Worm (Caenorhabditis elegans) whole organism, mixed stage, embryonic: ENCODE results near the gene copb-1.

Source experiments
- M03D4.4 ChIP-seq: sonication (generic microtip); optimal IDR thresholded peaks from 2 replicates; lab custom pipeline; 2017; ENCODE audit warnings: mild to moderate bottlenecking, missing genetic modification characterization, missing compliant biosample characterization
- bed-3 ChIP-seq: fragments of 200-800 bp; sonication (Bioruptor generic); optimal IDR thresholded peaks from 3 replicates; lab custom pipeline; 2018; ENCODE audit warnings: mild to moderate bottlenecking, missing genetic modification characterization, moderate library complexity, missing compliant biosample characterization
- blmp-1 ChIP-seq: fragments of 150-350 bp; optimal IDR thresholded peaks from 2 replicates; lab custom pipeline; 2014; ENCODE audit warnings: missing biosample characterization, missing genetic modification characterization
- ceh-39 ChIP-seq: fragments of 150-350 bp; optimal IDR thresholded peaks from 2 replicates; lab custom pipeline; 2014; ENCODE audit warnings: missing biosample characterization, missing genetic modification characterization
- ceh-43 ChIP-seq: fragments of 200-800 bp; sonication (Bioruptor generic); optimal IDR thresholded peaks from 2 replicates; lab custom pipeline; 2018; ENCODE audit warnings: mild to moderate bottlenecking, missing genetic modification characterization, moderate library complexity, missing compliant biosample characterization
- ceh-83 ChIP-seq: fragments of 200-800 bp; sonication (Bioruptor generic); optimal IDR thresholded peaks from 2 replicates; lab custom pipeline; 2018; ENCODE audit warnings: mild to moderate bottlenecking, missing genetic modification characterization, missing compliant biosample characterization
- ces-1 ChIP-seq: fragments of 150-350 bp; optimal IDR thresholded peaks from 2 replicates; lab custom pipeline; 2014; ENCODE audit warnings: missing biosample characterization, missing genetic modification reagents, missing genetic modification characterization
- cnd-1 ChIP-seq: fragments of 200-800 bp; sonication (Bioruptor generic); optimal IDR thresholded peaks from 2 replicates; lab custom pipeline; 2018; ENCODE audit warnings: mild to moderate bottlenecking, missing genetic modification characterization, missing compliant biosample characterization
- drap-1 ChIP-seq: fragments of 200-800 bp; sonication (Bioruptor generic); optimal IDR thresholded peaks from 3 replicates; lab custom pipeline; 2018; ENCODE audit warnings: mild to moderate bottlenecking, missing genetic modification characterization, missing compliant biosample characterization
- elt-1 ChIP-seq: sonication (generic microtip); optimal IDR thresholded peaks from 2 replicates; lab custom pipeline; 2017; ENCODE audit warnings: missing genetic modification characterization, mild to moderate bottlenecking, missing compliant biosample characterization, antibody characterized with exemption, moderate library complexity, borderline replicate concordance; ENCODE audit not compliant: insufficient read depth
- flh-1 ChIP-seq: fragments of 200-800 bp; sonication (Bioruptor generic); optimal IDR thresholded peaks from 2 replicates; lab custom pipeline; 2018; ENCODE audit warnings: mild to moderate bottlenecking, missing genetic modification characterization, moderate library complexity, missing compliant biosample characterization
- ham-2 ChIP-seq: fragments of 200-800 bp; sonication (Bioruptor generic); optimal IDR thresholded peaks from 2 replicates; lab custom pipeline; 2018; ENCODE audit warnings: mild to moderate bottlenecking, missing genetic modification characterization, missing compliant biosample characterization
- hlh-1 ChIP-seq: fragments of 150-350 bp; optimal IDR thresholded peaks from 2 replicates; lab custom pipeline; 2014; ENCODE audit warnings: missing biosample characterization, missing genetic modification reagents, missing genetic modification characterization
- lin-13 ChIP-seq: fragments of 150-350 bp; optimal IDR thresholded peaks from 2 replicates; lab custom pipeline; 2014; ENCODE audit warnings: missing biosample characterization, missing genetic modification characterization
- lin-32 ChIP-seq: fragments of 200-800 bp; sonication (Bioruptor generic); optimal IDR thresholded peaks from 2 replicates; lab custom pipeline; 2018; ENCODE audit warnings: mild to moderate bottlenecking, missing genetic modification characterization, missing compliant biosample characterization
- lsy-2 ChIP-seq: fragments of 150-350 bp; optimal IDR thresholded peaks from 2 replicates; lab custom pipeline; 2014; ENCODE audit warnings: missing biosample characterization, missing genetic modification characterization
- mab-5 ChIP-seq: fragments of 150-350 bp; optimal IDR thresholded peaks from 2 replicates; lab custom pipeline; 2014; ENCODE audit warnings: missing biosample characterization, missing genetic modification characterization
- mep-1 ChIP-seq: fragments of 150-350 bp; optimal IDR thresholded peaks from 2 replicates; lab custom pipeline; 2017; ENCODE audit warnings: missing biosample characterization, missing genetic modification reagents, missing genetic modification characterization, inconsistent platforms
- mls-2 ChIP-seq: sonication (generic microtip); optimal IDR thresholded peaks from 2 replicates; lab custom pipeline; 2016; ENCODE audit warnings: mild to moderate bottlenecking, missing genetic modification characterization, moderate library complexity, missing compliant biosample characterization
- nhr-12 ChIP-seq: fragments of 150-350 bp; optimal IDR thresholded peaks from 2 replicates; lab custom pipeline; 2014; ENCODE audit warnings: missing biosample characterization, missing genetic modification characterization
- nhr-2 ChIP-seq: fragments of 150-350 bp; optimal IDR thresholded peaks from 2 replicates; lab custom pipeline; 2014; ENCODE audit warnings: missing biosample characterization, missing genetic modification characterization
- nhr-237 ChIP-seq: fragments of 150-350 bp; optimal IDR thresholded peaks from 2 replicates; lab custom pipeline; 2014; ENCODE audit warnings: missing biosample characterization, missing genetic modification characterization
- nhr-28 ChIP-seq: fragments of 150-350 bp; optimal IDR thresholded peaks from 2 replicates; lab custom pipeline; 2014; ENCODE audit warnings: missing biosample characterization, missing genetic modification characterization
- nhr-76 ChIP-seq: sonication (generic microtip); optimal IDR thresholded peaks from 2 replicates; lab custom pipeline; 2017; ENCODE audit warnings: missing biosample characterization, missing genetic modification characterization
- pha-4 ChIP-seq: fragments of 150-350 bp; optimal IDR thresholded peaks from 2 replicates; lab custom pipeline; 2018; ENCODE audit warnings: missing biosample characterization, missing genetic modification reagents, missing genetic modification characterization
- sem-2 ChIP-seq: fragments of 200-800 bp; sonication (Bioruptor generic); optimal IDR thresholded peaks from 2 replicates; lab custom pipeline; 2018; ENCODE audit warnings: mild to moderate bottlenecking, missing genetic modification characterization, missing compliant biosample characterization
- snpc-4 ChIP-seq: fragments of 150-350 bp; optimal IDR thresholded peaks from 2 replicates; lab custom pipeline; 2014; ENCODE audit warnings: missing biosample characterization, missing genetic modification characterization
- sptf-1 ChIP-seq: sonication (generic microtip); optimal IDR thresholded peaks from 2 replicates; lab custom pipeline; 2017; ENCODE audit warnings: mild to moderate bottlenecking, missing genetic modification characterization, moderate library complexity, missing compliant biosample characterization
- tbx-8 ChIP-seq: fragments of 200-800 bp; sonication (Bioruptor generic); optimal IDR thresholded peaks from 2 replicates; lab custom pipeline; 2018; ENCODE audit warnings: mild to moderate bottlenecking, missing genetic modification characterization, moderate library complexity, missing compliant biosample characterization
- unc-120 ChIP-seq: sonication (generic microtip); optimal IDR thresholded peaks from 2 replicates; lab custom pipeline; 2017; ENCODE audit warnings: missing genetic modification characterization, missing compliant biosample characterization; ENCODE audit not compliant: poor library complexity, severe bottlenecking
- unc-62 ChIP-seq: fragments of 150-350 bp; optimal IDR thresholded peaks from 2 replicates; lab custom pipeline; 2014; ENCODE audit warnings: missing biosample characterization, missing genetic modification reagents, missing genetic modification characterization
- zip-8 ChIP-seq: fragments of 150-350 bp; optimal IDR thresholded peaks from 2 replicates; lab custom pipeline; 2014; ENCODE audit warnings: missing biosample characterization, missing genetic modification characterization
- ztf-11 ChIP-seq: fragments of 150-350 bp; optimal IDR thresholded peaks from 2 replicates; lab custom pipeline; 2014; ENCODE audit warnings: missing biosample characterization, missing genetic modification characterization

The copb-1 gene

ce11 chrII:3068646-3069045 lies 9.9 kb upstream of the copb-1 start:
- TF ChIP-seq hlh-1 (tag; lab: Kevin White, UChicago) (no peak), unc-62 (no peak), sptf-1 (tag; lab: Kevin White, UChicago) (no peak), cnd-1 (no peak), nhr-28 (no peak), pha-4 (no peak), elt-1 (no peak), sem-2 (GFP tag; lab: Kevin White, UChicago) (no peak)

- TF ChIP-seq lin-13 (tag; lab: Kevin White, UChicago) (no peak), flh-1 (GFP tag; lab: Kevin White, UChicago) (no peak), unc-120 (no peak), ztf-11 (tag; lab: Kevin White, UChicago) (no peak), ham-2 (GFP tag; lab: Kevin White, UChicago) (no peak)
Observed at ce11 chrII:3070182-3070581, 8.4 kb upstream of the copb-1 start.

ce11 chrII:3071012-3071749 lies 7.4 kb upstream of the copb-1 start, which contains the start of gene Y25C1A.7:
Gene Y25C1A.7, minus strand, starts transcription at chrII:3071062.
- TF ChIP-seq elt-1 (no peak), flh-1 (GFP tag; lab: Kevin White, UChicago) (no peak), unc-120 (no peak), mls-2 (tag; lab: Kevin White, UChicago) (no peak), ceh-43 (no peak), ceh-83 (GFP tag; lab: Kevin White, UChicago) (no peak), blmp-1 (no peak), zip-8 (tag; lab: Kevin White, UChicago) (no peak), mab-5 (tag; lab: Kevin White, UChicago) (no peak), nhr-2 (no peak), mep-1 (tag; lab: Kevin White, UChicago) (no peak), M03D4.4 (tag; lab: Kevin White, UChicago) (no peak), hlh-1 (tag; lab: Kevin White, UChicago) (no peak), bed-3 (GFP tag; lab: Kevin White, UChicago) (no peak), snpc-4 (tag; lab: Kevin White, UChicago) (no peak), nhr-76 (tag; lab: Kevin White, UChicago) (no peak), nhr-237 (tag; lab: Kevin White, UChicago) (no peak), nhr-12 (tag; lab: Kevin White, UChicago) (no peak)

ce11 chrII:3076915-3077314 lies 1.7 kb upstream of the copb-1 start, which contains the start of gene Y25C1A.8:
Gene Y25C1A.8, minus strand, starts transcription at chrII:3076959.
- TF ChIP-seq lsy-2 (tag; lab: Kevin White, UChicago) (peak; percentile 99), lin-32 (GFP tag; lab: Kevin White, UChicago) (no peak), ceh-83 (GFP tag; lab: Kevin White, UChicago) (peak; percentile 68), lin-13 (tag; lab: Kevin White, UChicago) (peak; percentile 70), unc-120 (peak; percentile 10), nhr-12 (tag; lab: Kevin White, UChicago) (no peak), pha-4 (peak; percentile 78), ceh-43 (peak; percentile 44), unc-62 (peak; percentile 30), ham-2 (GFP tag; lab: Kevin White, UChicago) (peak; percentile 7), sptf-1 (tag; lab: Kevin White, UChicago) (peak; percentile 70), bed-3 (GFP tag; lab: Kevin White, UChicago) (peak; percentile 59), mep-1 (tag; lab: Kevin White, UChicago) (peak; percentile 49), elt-1 (peak; percentile 31), drap-1 (GFP tag; lab: Kevin White, UChicago) (peak; percentile 68), mls-2 (tag; lab: Kevin White, UChicago) (peak; percentile 44), nhr-76 (tag; lab: Kevin White, UChicago) (no peak), ces-1 (GFP tag; lab: Kevin White, UChicago) (peak; percentile 76), tbx-8 (GFP tag; lab: Kevin White, UChicago) (peak; percentile 20), flh-1 (GFP tag; lab: Kevin White, UChicago) (no peak), ceh-39 (tag; lab: Kevin White, UChicago) (no peak), nhr-237 (tag; lab: Kevin White, UChicago) (peak; percentile 26)
